Fruit fly (Drosophila melanogaster) whole organism, embryonic: Measurements from ENCODE around the gene Arp10.
A peak's percentile ranks its signal among the peaks of the same experiment; 100 is the strongest.

Source experiments
- Atf3 ChIP-seq: fragments of 200-800 bp; sonication (Bioruptor generic); optimal IDR thresholded peaks from 3 replicates; lab custom pipeline; 2016; ENCODE audit warnings: missing biosample characterization, missing genetic modification characterization
- B-H2 ChIP-seq: fragments of 200-800 bp; sonication (Bioruptor generic); optimal IDR thresholded peaks from 2 replicates; lab custom pipeline; 2018; ENCODE audit warnings: missing biosample characterization, mild to moderate bottlenecking, missing genetic modification characterization
- BtbVII ChIP-seq: fragments of 200-800 bp; sonication (Bioruptor generic); optimal IDR thresholded peaks from 3 replicates; lab custom pipeline; 2017; ENCODE audit warnings: missing biosample characterization, mild to moderate bottlenecking, missing genetic modification characterization
- CG10959 ChIP-seq: fragments of 200-800 bp; sonication (Bioruptor generic); IDR thresholded peaks from 2 replicates; pipeline ENCODE4 v1.3.6; 2022; ENCODE audit warnings: missing biosample characterization, missing genetic modification characterization
- CG11247 ChIP-seq: fragments of 200-800 bp; sonication (Bioruptor generic); IDR thresholded peaks from 2 replicates; pipeline ENCODE4 v1.3.6; 2022; ENCODE audit warnings: missing biosample characterization, missing genetic modification characterization
- CG11456 ChIP-seq: fragments of 200-800 bp; sonication (Bioruptor generic); IDR thresholded peaks from 3 replicates; pipeline ENCODE4 v1.3.6; 2022; ENCODE audit warnings: missing biosample characterization, missing genetic modification characterization
- CG11504 ChIP-seq: fragments of 200-800 bp; sonication (Bioruptor generic); optimal IDR thresholded peaks from 3 replicates; lab custom pipeline; 2019; ENCODE audit warnings: missing biosample characterization, mild to moderate bottlenecking, missing genetic modification characterization, moderate library complexity
- CG12236 ChIP-seq: fragments of 200-800 bp; sonication (Bioruptor generic); optimal IDR thresholded peaks from 2 replicates; lab custom pipeline; 2016; ENCODE audit warnings: missing biosample characterization, missing genetic modification characterization
- CG13123 ChIP-seq: fragments of 200-800 bp; sonication (Bioruptor generic); optimal IDR thresholded peaks from 2 replicates; lab custom pipeline; 2016; ENCODE audit warnings: missing biosample characterization, missing genetic modification characterization
- CG13624 ChIP-seq: fragments of 200-800 bp; sonication (Bioruptor generic); optimal IDR thresholded peaks from 2 replicates; lab custom pipeline; 2016; ENCODE audit warnings: missing biosample characterization, missing genetic modification characterization
- CG15073 ChIP-seq: fragments of 200-800 bp; sonication (Bioruptor generic); optimal IDR thresholded peaks from 2 replicates; lab custom pipeline; 2016; ENCODE audit warnings: missing biosample characterization, missing genetic modification characterization
- CG1603 ChIP-seq: fragments of 200-800 bp; sonication (Bioruptor generic); optimal IDR thresholded peaks from 2 replicates; lab custom pipeline; 2019; ENCODE audit warnings: missing biosample characterization, mild to moderate bottlenecking, missing genetic modification characterization, moderate library complexity
- CG1647 ChIP-seq: fragments of 200-800 bp; sonication (Bioruptor generic); optimal IDR thresholded peaks from 3 replicates; lab custom pipeline; 2016; ENCODE audit warnings: missing biosample characterization, missing genetic modification characterization
- CG17361 ChIP-seq: fragments of 200-800 bp; sonication (Bioruptor generic); IDR thresholded peaks from 3 replicates; pipeline ENCODE4 v1.3.6; 2022; ENCODE audit warnings: missing biosample characterization, missing genetic modification characterization
- CG2116 ChIP-seq: fragments of 200-800 bp; sonication (Bioruptor generic); optimal IDR thresholded peaks from 3 replicates; lab custom pipeline; 2018; ENCODE audit warnings: missing biosample characterization, mild to moderate bottlenecking, missing genetic modification characterization
- CG31365 ChIP-seq: fragments of 200-800 bp; sonication (Bioruptor generic); optimal IDR thresholded peaks from 2 replicates; lab custom pipeline; 2018; ENCODE audit warnings: missing biosample characterization, mild to moderate bottlenecking, missing genetic modification characterization
- CG33213 ChIP-seq: fragments of 200-800 bp; sonication (Bioruptor generic); optimal IDR thresholded peaks from 3 replicates; lab custom pipeline; 2016; ENCODE audit warnings: missing biosample characterization, missing genetic modification characterization
- CG3407 ChIP-seq: fragments of 200-800 bp; sonication (Bioruptor generic); optimal IDR thresholded peaks from 2 replicates; lab custom pipeline; 2018; ENCODE audit warnings: missing biosample characterization, mild to moderate bottlenecking, missing genetic modification characterization
- CG3847 ChIP-seq: fragments of 200-800 bp; sonication (Bioruptor generic); IDR thresholded peaks from 2 replicates; pipeline ENCODE4 v1.3.6; 2022; ENCODE audit warnings: missing biosample characterization, missing genetic modification characterization
- CG8478 ChIP-seq: fragments of >200 bp; optimal IDR thresholded peaks from 2 replicates; lab custom pipeline; 2018
- Dbx ChIP-seq: fragments of 200-800 bp; sonication (Bioruptor generic); IDR thresholded peaks from 3 replicates; pipeline ENCODE4 v1.3.6; 2022; ENCODE audit warnings: missing biosample characterization, missing genetic modification characterization
- Deaf1 ChIP-seq: fragments of 200-800 bp; optimal IDR thresholded peaks from 3 replicates; lab custom pipeline; 2019; ENCODE audit warnings: missing biosample characterization, mild to moderate bottlenecking, missing genetic modification characterization, moderate library complexity
- Dp ChIP-seq: fragments of 200-800 bp; sonication (Bioruptor generic); optimal IDR thresholded peaks from 2 replicates; lab custom pipeline; 2018; ENCODE audit warnings: missing biosample characterization, mild to moderate bottlenecking, missing genetic modification characterization, moderate library complexity
- ERR ChIP-seq: fragments of 200-800 bp; sonication (Bioruptor generic); optimal IDR thresholded peaks from 2 replicates; lab custom pipeline; 2016; ENCODE audit warnings: missing biosample characterization, missing genetic modification characterization
- Gsc ChIP-seq: fragments of 200-800 bp; sonication (Bioruptor generic); IDR thresholded peaks from 2 replicates; pipeline ENCODE4 v1.3.6; 2022; ENCODE audit warnings: missing biosample characterization, missing genetic modification characterization
- HLH54F ChIP-seq: fragments of 200-800 bp; sonication (Bioruptor generic); optimal IDR thresholded peaks from 3 replicates; lab custom pipeline; 2016; ENCODE audit warnings: missing biosample characterization, missing genetic modification characterization
- Hmx ChIP-seq: fragments of 200-800 bp; sonication (Bioruptor generic); optimal IDR thresholded peaks from 2 replicates; lab custom pipeline; 2016; ENCODE audit warnings: missing biosample characterization, missing genetic modification characterization
- Hsf ChIP-seq: fragments of 200-800 bp; sonication (Bioruptor generic); optimal IDR thresholded peaks from 3 replicates; lab custom pipeline; 2016; ENCODE audit warnings: missing biosample characterization, missing genetic modification characterization
- Scr ChIP-seq: fragments of 200-800 bp; sonication (Bioruptor generic); IDR thresholded peaks from 2 replicates; pipeline ENCODE4 v1.3.6; 2022; ENCODE audit warnings: missing biosample characterization, missing genetic modification characterization; ENCODE audit not compliant: partially characterized antibody
- Sin3A ChIP-seq: fragments of >200 bp; optimal IDR thresholded peaks from 2 replicates; lab custom pipeline; 2018
- Ssrp ChIP-seq: fragments of 200-800 bp; sonication (Bioruptor generic); optimal IDR thresholded peaks from 2 replicates; lab custom pipeline; 2018; ENCODE audit warnings: missing biosample characterization, mild to moderate bottlenecking, missing genetic modification characterization, moderate library complexity
- ab ChIP-seq: fragments of 200-800 bp; sonication (Bioruptor generic); optimal IDR thresholded peaks from 2 replicates; lab custom pipeline; 2016; ENCODE audit warnings: missing biosample characterization, missing genetic modification characterization
- aop ChIP-seq: fragments of 200-800 bp; sonication (Bioruptor generic); IDR thresholded peaks from 2 replicates; pipeline ENCODE4 v1.3.6; 2022; ENCODE audit warnings: missing biosample characterization, missing genetic modification characterization
- btn ChIP-seq: fragments of 200-800 bp; sonication (Bioruptor generic); optimal IDR thresholded peaks from 2 replicates; lab custom pipeline; 2016; ENCODE audit warnings: missing biosample characterization, missing genetic modification characterization
- crp ChIP-seq, 2 experiments: fragments of 200-800 bp; sonication (Bioruptor generic); optimal IDR thresholded peaks; 2 replicates in 1 of 2; 3 replicates in 1 of 2; lab custom pipeline; 2017; ENCODE audit warnings: missing biosample characterization in 2 of 2, missing genetic modification characterization in 2 of 2, mild to moderate bottlenecking in 1 of 2, moderate library complexity in 1 of 2
- eyg ChIP-seq: fragments of 200-800 bp; sonication (Bioruptor generic); optimal IDR thresholded peaks from 3 replicates; lab custom pipeline; 2016; ENCODE audit warnings: missing biosample characterization, missing genetic modification characterization
- ftz-f1 ChIP-seq: fragments of 200-800 bp; sonication (Bioruptor generic); optimal IDR thresholded peaks from 2 replicates; lab custom pipeline; 2016; ENCODE audit warnings: missing biosample characterization, missing genetic modification characterization
- insv ChIP-seq, 2 experiments: fragments of 200-800 bp; sonication (Bioruptor generic); optimal IDR thresholded peaks; 3 replicates each; lab custom pipeline; 2016 to 2018; ENCODE audit warnings: missing biosample characterization in 2 of 2, missing genetic modification characterization in 2 of 2
- knrl ChIP-seq: fragments of 200-800 bp; sonication (Bioruptor generic); IDR thresholded peaks from 3 replicates; pipeline ENCODE4 v1.3.6; 2022; ENCODE audit warnings: missing biosample characterization, missing genetic modification characterization; ENCODE audit not compliant: partially characterized antibody
- luna ChIP-seq: fragments of 200-800 bp; sonication (Bioruptor generic); optimal IDR thresholded peaks from 2 replicates; lab custom pipeline; 2016; ENCODE audit warnings: missing biosample characterization, missing genetic modification characterization
- otp ChIP-seq: fragments of 200-800 bp; sonication (Bioruptor generic); IDR thresholded peaks from 3 replicates; pipeline ENCODE4, ENCODE4 v1.3.6; 2022; ENCODE audit warnings: missing biosample characterization, missing genetic modification characterization
- pan ChIP-seq, 4 experiments: fragments of >200 bp in 3 of 4; fragments of 200-800 bp in 1 of 4; sonication (Bioruptor generic) in 1 of 4; optimal IDR thresholded peaks in 3 of 4; IDR thresholded peaks in 1 of 4; 2 replicates each; pipeline versions ENCODE4 v1.3.6 to Lab custom; 2017 to 2022; ENCODE audit warnings: missing biosample characterization in 2 of 4, missing genetic modification characterization in 2 of 4, mixed read lengths in 1 of 4
- pnt ChIP-seq: fragments of 200-800 bp; sonication (Bioruptor generic); optimal IDR thresholded peaks from 3 replicates; lab custom pipeline; 2016; ENCODE audit warnings: missing biosample characterization, missing genetic modification characterization
- prd ChIP-seq, 3 experiments: fragments of >200 bp in 2 of 3; fragments of 200-800 bp in 1 of 3; sonication (Bioruptor generic) in 1 of 3; optimal IDR thresholded peaks in 2 of 3; IDR thresholded peaks in 1 of 3; 2 replicates in 2 of 3; 3 replicates in 1 of 3; pipeline versions ENCODE4 v1.3.6 to Lab custom; 2017 to 2022; ENCODE audit warnings: missing biosample characterization in 1 of 3, missing genetic modification characterization in 1 of 3
- pros ChIP-seq: fragments of 200-800 bp; sonication (Bioruptor generic); optimal IDR thresholded peaks from 3 replicates; lab custom pipeline; 2019; ENCODE audit warnings: missing biosample characterization, mild to moderate bottlenecking, missing genetic modification characterization, moderate library complexity
- ranshi ChIP-seq: fragments of 200-800 bp; sonication (Bioruptor generic); IDR thresholded peaks from 2 replicates; pipeline ENCODE4 v1.3.6; 2022; ENCODE audit warnings: missing biosample characterization, missing genetic modification characterization
- schlank ChIP-seq: fragments of 200-800 bp; sonication (Bioruptor generic); optimal IDR thresholded peaks from 2 replicates; lab custom pipeline; 2018; ENCODE audit warnings: missing biosample characterization, mild to moderate bottlenecking, missing genetic modification characterization
- tgo ChIP-seq: fragments of 200-800 bp; sonication (Bioruptor generic); IDR thresholded peaks from 3 replicates; pipeline ENCODE4 v1.3.6; 2022; ENCODE audit warnings: missing biosample characterization, missing genetic modification characterization
- vfl ChIP-seq: fragments of 200-800 bp; sonication (Bioruptor generic); optimal IDR thresholded peaks from 2 replicates; lab custom pipeline; 2016; ENCODE audit warnings: missing biosample characterization, missing genetic modification characterization
- yki ChIP-seq: fragments of >200 bp; optimal IDR thresholded peaks from 3 replicates; lab custom pipeline; 2018

The Arp10 gene

dm6 chrX:19597684-19598363 is 48.2 kb downstream of the Arp10 start, which contains the start of gene RpS10b (continued):
- TF ChIP-seq Deaf1 (tag; lab: Kevin White, UChicago) (peak; percentile 47), CG10959 (GFP tag; lab: Robert Waterston, UW) (peak; percentile 64), CG8478 (lab: Kevin White, UChicago) (no peak), prd (optimal IDR thresholded peaks at IDR 0.05; lab: Kevin White, UChicago) (no peak), prd (GFP tag; IDR thresholded peaks at IDR 0.05; lab: Robert Waterston, UW) (peak; percentile 60), aop (no peak), Dbx (GFP tag; lab: Robert Waterston, UW) (peak; percentile 81), CG31365 (peak; percentile 81), Atf3 (GFP tag; lab: Kevin White, UChicago) (peak; percentile 83), CG12236 (GFP tag; lab: Kevin White, UChicago) (peak; percentile 88), CG17361 (peak; percentile 93), CG2116 (GFP tag; lab: Kevin White, UChicago) (peak; percentile 95), CG15073 (no peak), luna (GFP tag; lab: Kevin White, UChicago) (peak; percentile 47), pros (GFP tag; lab: Kevin White, UChicago) (peak; percentile 54), BtbVII (GFP tag; lab: Kevin White, UChicago) (peak; percentile 94), btn (GFP tag; lab: Kevin White, UChicago) (peak; percentile 90), Ssrp (tag; lab: Kevin White, UChicago) (peak; percentile 55), yki (lab: Kevin White, UChicago) (no peak), HLH54F (GFP tag; lab: Kevin White, UChicago) (peak; percentile 85), Dp (peak; percentile 48), insv (GFP tag; optimal IDR thresholded peaks at IDR 0.05; lab: Kevin White, UChicago) (peak in 1 of 2 experiments; percentile 83), CG13123 (GFP tag; lab: Kevin White, UChicago) (peak; percentile 54), CG1647 (peak; percentile 48), Sin3A (lab: Kevin White, UChicago) (peak; percentile 99), Hsf (GFP tag; lab: Kevin White, UChicago) (peak; percentile 89), CG11456 (GFP tag; lab: Robert Waterston, UW) (peak; percentile 90), ftz-f1 (GFP tag; lab: Kevin White, UChicago) (peak; percentile 56), pan (optimal IDR thresholded peaks at IDR 0.05; lab: Kevin White, UChicago) (no peak), pan (GFP tag; optimal IDR thresholded peaks at IDR 0.05 in 1 of 2, IDR thresholded peaks at IDR 0.05 in 1 of 2) (peak in 1 of 2 experiments; percentile 87), otp (peak; percentile 87), Hmx (GFP tag; lab: Kevin White, UChicago) (no peak), tgo (GFP tag; lab: Robert Waterston, UW) (peak; percentile 38; the same call in 2 of the 3 replicates), ERR (GFP tag; lab: Kevin White, UChicago) (peak; percentile 40), crp (GFP tag; optimal IDR thresholded peaks at IDR 0.05; lab: Kevin White, UChicago) (peak in 1 of 2 experiments; percentile 63), CG11504 (peak; percentile 77), Gsc (GFP tag; lab: Robert Waterston, UW) (no peak), B-H2 (peak; percentile 88), Scr (peak; percentile 97), ab (GFP tag; lab: Kevin White, UChicago) (no peak), CG3407 (GFP tag; lab: Kevin White, UChicago) (peak; percentile 86), pnt (GFP tag; lab: Kevin White, UChicago) (no peak), knrl (GFP tag; lab: Robert Waterston, UW) (peak; percentile 97), schlank (peak; percentile 91), CG1603 (tag; lab: Kevin White, UChicago) (peak; percentile 82), vfl (GFP tag; lab: Kevin White, UChicago) (no peak), CG11247 (GFP tag; lab: Robert Waterston, UW) (peak; percentile 69), CG33213 (GFP tag; lab: Kevin White, UChicago) (peak; percentile 87), ranshi (peak; percentile 75), CG3847 (GFP tag; lab: Robert Waterston, UW) (peak; percentile 85), eyg (GFP tag; lab: Kevin White, UChicago) (peak; percentile 93), CG13624 (GFP tag; lab: Kevin White, UChicago) (peak; percentile 90)
